Fruit fly (Drosophila melanogaster): ENCODE measurements around the gene CG9630.

DNA sequence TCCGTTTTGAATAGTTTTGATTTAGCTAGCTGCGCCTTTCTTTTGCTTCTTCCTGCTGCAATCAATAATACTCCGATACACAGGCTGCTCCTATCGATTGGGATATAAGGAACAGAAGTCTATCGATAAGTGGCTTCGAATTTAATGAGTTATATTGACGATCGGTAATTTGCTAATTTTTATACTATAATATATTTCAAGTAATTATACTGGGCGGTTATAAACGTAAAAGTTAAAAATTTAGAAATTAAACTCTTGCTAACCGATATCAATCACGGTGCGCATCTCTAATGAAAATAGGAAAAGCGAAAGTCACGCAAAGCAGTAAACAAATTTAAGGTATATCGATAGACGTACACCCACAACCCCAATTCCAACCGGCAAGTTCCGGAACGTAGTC lies 26.0 kb downstream of the CG9630 start, which contains the start of the genes CG9636, CG18749 and CG33722:
- TF ChIP-seq lz (GFP tag; optimal IDR thresholded peaks at IDR 0.05), result peak; percentile 76
- no peak for TF ChIP-seq CG10669 (GFP tag; optimal IDR thresholded peaks at IDR 0.05)
- TF ChIP-seq Hr39 (GFP tag; optimal IDR thresholded peaks at IDR 0.05), result peak; percentile 40
- TF ChIP-seq Sox14 (GFP tag; optimal IDR thresholded peaks at IDR 0.05), result peak; percentile 65
- TF ChIP-seq Blimp-1 (GFP tag; optimal IDR thresholded peaks at IDR 0.05), result peak; percentile 99
- no peak for TF ChIP-seq Eip75B (GFP tag; optimal IDR thresholded peaks at IDR 0.05)
- no peak for TF ChIP-seq Lpt (GFP tag; optimal IDR thresholded peaks at IDR 0.05)
- TF ChIP-seq Sox102F (GFP tag; optimal IDR thresholded peaks at IDR 0.05), result no peak
- TF ChIP-seq Eip93F (GFP tag; optimal IDR thresholded peaks at IDR 0.05), result peak; percentile 75
- no peak for TF ChIP-seq net (GFP tag; optimal IDR thresholded peaks at IDR 0.05)
